Fruit fly (Drosophila melanogaster) whole organism, prepupa: Measurements from ENCODE around the gene Cse1.

ENCODE experiments used
- CG11294 ChIP-seq: fragments of 200-800 bp; sonication (Bioruptor generic); IDR thresholded peaks from 2 replicates; pipeline ENCODE4 v1.3.6; 2022; ENCODE audit warnings: missing biosample characterization, missing genetic modification characterization
- CG11902 ChIP-seq: fragments of 200-800 bp; sonication (Bioruptor generic); optimal IDR thresholded peaks from 3 replicates; lab custom pipeline; 2016; ENCODE audit warnings: missing biosample characterization, missing genetic modification characterization
- CG34406 ChIP-seq: fragments of 200-800 bp; sonication (Bioruptor generic); optimal IDR thresholded peaks from 3 replicates; lab custom pipeline; 2016; ENCODE audit warnings: missing biosample characterization, missing genetic modification characterization
- CG4318 ChIP-seq: fragments of 200-800 bp; sonication (Bioruptor generic); optimal IDR thresholded peaks from 3 replicates; lab custom pipeline; 2017; ENCODE audit warnings: missing biosample characterization, mild to moderate bottlenecking, missing genetic modification characterization
- CG6276 ChIP-seq: fragments of 200-800 bp; sonication (Bioruptor generic); optimal IDR thresholded peaks from 2 replicates; lab custom pipeline; 2017; ENCODE audit warnings: missing biosample characterization, mild to moderate bottlenecking, missing genetic modification characterization
- CG6854 ChIP-seq: fragments of 200-800 bp; sonication (Bioruptor generic); optimal IDR thresholded peaks from 2 replicates; lab custom pipeline; 2017; ENCODE audit warnings: missing biosample characterization, mild to moderate bottlenecking, missing genetic modification characterization
- Ets21C ChIP-seq: fragments of 200-800 bp; sonication (Bioruptor generic); optimal IDR thresholded peaks from 3 replicates; lab custom pipeline; 2016; ENCODE audit warnings: missing biosample characterization, missing genetic modification characterization
- Sox15 ChIP-seq: fragments of 200-800 bp; sonication (Bioruptor generic); optimal IDR thresholded peaks from 3 replicates; lab custom pipeline; 2016; ENCODE audit warnings: missing biosample characterization, missing genetic modification characterization
- dac ChIP-seq: fragments of 200-800 bp; sonication (Bioruptor generic); optimal IDR thresholded peaks from 2 replicates; lab custom pipeline; 2017; ENCODE audit warnings: missing biosample characterization, mild to moderate bottlenecking, missing genetic modification characterization
- fd85E ChIP-seq: fragments of 200-800 bp; sonication (Bioruptor generic); optimal IDR thresholded peaks from 3 replicates; lab custom pipeline; 2016; ENCODE audit warnings: missing biosample characterization, missing genetic modification characterization
- svp ChIP-seq: fragments of 200-800 bp; sonication (Bioruptor generic); peaks from one replicate; lab custom pipeline; 2016; ENCODE audit warnings: missing biosample characterization, missing genetic modification characterization
- topi ChIP-seq: fragments of 200-800 bp; sonication (Bioruptor generic); optimal IDR thresholded peaks from 3 replicates; lab custom pipeline; 2016; ENCODE audit warnings: missing biosample characterization, missing genetic modification characterization

dm6 chr2L:16858466-16859007 is 33.5 kb upstream of the Cse1 start, which contains the start of gene CG31809:
- TF ChIP-seq CG6276 (GFP tag; lab: Kevin White, UChicago) (no peak), Ets21C (GFP tag; lab: Kevin White, UChicago) (no peak), CG4318 (GFP tag; lab: Kevin White, UChicago) (no peak), dac (GFP tag; lab: Kevin White, UChicago) (no peak), CG6854 (GFP tag; lab: Kevin White, UChicago) (no peak), CG34406 (no peak), Sox15 (GFP tag; lab: Kevin White, UChicago) (no peak), CG11294 (GFP tag; lab: Robert Waterston, UW) (no peak), CG11902 (GFP tag; lab: Kevin White, UChicago) (no peak), topi (GFP tag; lab: Kevin White, UChicago) (no peak), fd85E (GFP tag; lab: Kevin White, UChicago) (no peak), svp (GFP tag; lab: Kevin White, UChicago) (no peak)
